Fruit fly (Drosophila melanogaster) S2 (cell line): ENCODE data around the gene CG14879.

Source experiments
- CG8478 ChIP-seq: fragments of >200 bp; optimal IDR thresholded peaks from 2 replicates; lab custom pipeline; 2018
- CTCF ChIP-seq, 2 experiments: fragments of >200 bp; optimal IDR thresholded peaks; 2 replicates each; lab custom pipeline; 2018

- TF ChIP-seq CTCF (optimal IDR thresholded peaks at IDR 0.05; lab: Kevin White, UChicago) (no peak), CG8478 (lab: Kevin White, UChicago) (no peak)
Observed at dm6 chr3R:16308057-16308456, 41.0 kb downstream of the CG14879 start.
